Worm (Caenorhabditis elegans) whole organism, young adult: ENCODE results near the gene sqv-2.

Source experiments
- B0019.2 ChIP-seq: fragments of 200-800 bp; sonication (Bioruptor generic); conservative IDR thresholded peaks from 2 replicates; pipeline ENCODE4 v1.3.6; 2022; ENCODE audit warnings: missing genetic modification reagents, missing genetic modification characterization, missing compliant biosample characterization
- B0035.1 ChIP-seq: sonication (generic microtip); optimal IDR thresholded peaks from 2 replicates; lab custom pipeline; 2016; ENCODE audit warnings: missing genetic modification characterization, mild to moderate bottlenecking, missing compliant biosample characterization, missing genotype, missing genetic modification reagents
- C17E4.6 ChIP-seq: fragments of 200-800 bp; sonication (Bioruptor generic); IDR thresholded peaks from 2 replicates; pipeline ENCODE4 v1.3.6; 2022; ENCODE audit warnings: missing genetic modification reagents, missing genetic modification characterization, missing compliant biosample characterization
- F37B4.10 ChIP-seq: fragments of 200-800 bp; sonication (Bioruptor generic); IDR thresholded peaks from 2 replicates; pipeline ENCODE4 v1.3.6; 2022; ENCODE audit warnings: missing genetic modification characterization, missing compliant biosample characterization
- F39B2.1 ChIP-seq: fragments of 200-800 bp; sonication (Bioruptor generic); IDR thresholded peaks from 2 replicates; pipeline ENCODE4 v1.3.6; 2022; ENCODE audit warnings: missing genetic modification reagents, missing genetic modification characterization, missing compliant biosample characterization
- F57A8.1 ChIP-seq: fragments of 200-800 bp; sonication (Bioruptor generic); optimal IDR thresholded peaks from 2 replicates; lab custom pipeline; 2018; ENCODE audit warnings: mild to moderate bottlenecking, missing genetic modification characterization, moderate library complexity, missing compliant biosample characterization
- F57C9.4 ChIP-seq: sonication (generic microtip); optimal IDR thresholded peaks from 2 replicates; lab custom pipeline; 2017; ENCODE audit warnings: mild to moderate bottlenecking, missing genetic modification characterization, missing compliant biosample characterization
- K12H6.12 ChIP-seq: fragments of 200-800 bp; sonication (Bioruptor generic); optimal IDR thresholded peaks from 2 replicates; lab custom pipeline; 2018; ENCODE audit warnings: mild to moderate bottlenecking, missing genetic modification characterization, missing compliant biosample characterization
- T07F8.4 ChIP-seq: sonication (generic microtip); optimal IDR thresholded peaks from 2 replicates; lab custom pipeline; 2016; ENCODE audit warnings: mild to moderate bottlenecking, missing genetic modification characterization, moderate library complexity, missing compliant biosample characterization
- T26A5.8 ChIP-seq: sonication (generic microtip); optimal IDR thresholded peaks from 2 replicates; lab custom pipeline; 2016; ENCODE audit warnings: missing genetic modification characterization, missing compliant biosample characterization
- Y56A3A.18 ChIP-seq: fragments of 200-800 bp; sonication (Bioruptor generic); IDR thresholded peaks from 2 replicates; pipeline ENCODE4 v1.3.6; 2022; ENCODE audit warnings: missing genetic modification reagents, missing genetic modification characterization, missing compliant biosample characterization
- Y67H2A.10 ChIP-seq: fragments of 200-800 bp; sonication (Bioruptor generic); conservative IDR thresholded peaks from 2 replicates; pipeline ENCODE4 v1.3.6; 2022; ENCODE audit warnings: missing genetic modification reagents, missing genetic modification characterization, missing compliant biosample characterization
- Y79H2A.3 ChIP-seq: fragments of 200-800 bp; sonication (Bioruptor generic); conservative IDR thresholded peaks from 2 replicates; pipeline ENCODE4 v1.3.6; 2022; ENCODE audit warnings: missing genetic modification reagents, missing genetic modification characterization, missing compliant biosample characterization
- Y95B8A.8 ChIP-seq: fragments of 200-800 bp; sonication (Bioruptor generic); IDR thresholded peaks from 2 replicates; pipeline ENCODE4 v1.3.6; 2022; ENCODE audit warnings: missing genetic modification reagents, missing genetic modification characterization, missing compliant biosample characterization
- aptf-2 ChIP-seq: fragments of 200-800 bp; sonication (Bioruptor generic); conservative IDR thresholded peaks from 2 replicates; pipeline ENCODE4 v1.3.6; 2022; ENCODE audit warnings: missing genetic modification reagents, missing genetic modification characterization, missing compliant biosample characterization
- attf-3 ChIP-seq: fragments of 200-800 bp; sonication (Bioruptor generic); conservative IDR thresholded peaks from 2 replicates; pipeline ENCODE4 v1.3.6; 2022; ENCODE audit warnings: missing genetic modification reagents, missing genetic modification characterization, missing compliant biosample characterization
- bed-1 ChIP-seq: fragments of 200-800 bp; sonication (Bioruptor generic); IDR thresholded peaks from 2 replicates; pipeline ENCODE4 v1.3.6; 2022; ENCODE audit warnings: missing genetic modification reagents, missing genetic modification characterization, missing compliant biosample characterization
- bed-2 ChIP-seq: fragments of 200-800 bp; sonication (Bioruptor generic); IDR thresholded peaks from 2 replicates; pipeline ENCODE4 v1.3.6; 2022; ENCODE audit warnings: missing genetic modification reagents, missing genetic modification characterization, missing compliant biosample characterization
- cebp-1 ChIP-seq, 2 experiments: fragments of 200-800 bp in 1 of 2; sonication (Bioruptor generic) in 1 of 2; sonication (generic microtip) in 1 of 2; IDR thresholded peaks in 1 of 2; optimal IDR thresholded peaks in 1 of 2; 2 replicates each; pipeline versions ENCODE4 v1.3.6 to Lab custom; 2017 to 2022; ENCODE audit warnings: missing compliant biosample characterization in 2 of 2, missing genetic modification characterization in 2 of 2, mild to moderate bottlenecking in 1 of 2, missing genetic modification reagents in 1 of 2, moderate library complexity in 1 of 2
- ceh-100 ChIP-seq: fragments of 200-800 bp; sonication (Bioruptor generic); IDR thresholded peaks from 2 replicates; pipeline ENCODE4 v1.3.6; 2022; ENCODE audit warnings: missing genetic modification reagents, missing genetic modification characterization, missing compliant biosample characterization
- ceh-58 ChIP-seq: fragments of 200-800 bp; sonication (Bioruptor generic); IDR thresholded peaks from 2 replicates; pipeline ENCODE4 v1.3.6; 2022; ENCODE audit warnings: missing genetic modification characterization, missing compliant biosample characterization
- chd-7 ChIP-seq: sonication (generic microtip); optimal IDR thresholded peaks from 2 replicates; lab custom pipeline; 2016; ENCODE audit warnings: mild to moderate bottlenecking, missing genetic modification characterization, moderate library complexity, missing compliant biosample characterization
- dpl-1 ChIP-seq: fragments of 150-350 bp; optimal IDR thresholded peaks from 2 replicates; lab custom pipeline; 2014; ENCODE audit warnings: missing biosample characterization, missing genetic modification reagents, missing genetic modification characterization
- efl-1 ChIP-seq: fragments of 150-350 bp; optimal IDR thresholded peaks from 2 replicates; lab custom pipeline; 2014; ENCODE audit warnings: missing biosample characterization, missing genetic modification reagents, missing genetic modification characterization
- ekl-4 ChIP-seq: fragments of 200-800 bp; sonication (Bioruptor generic); IDR thresholded peaks from 2 replicates; pipeline ENCODE4 v1.3.6; 2022; ENCODE audit warnings: missing genetic modification reagents, missing genetic modification characterization, missing compliant biosample characterization
- gei-17 ChIP-seq: fragments of 200-800 bp; sonication (Bioruptor generic); optimal IDR thresholded peaks from 2 replicates; lab custom pipeline; 2018; ENCODE audit warnings: mild to moderate bottlenecking, missing genetic modification characterization, missing compliant biosample characterization
- lag-1 ChIP-seq: fragments of 200-800 bp; sonication (Bioruptor generic); IDR thresholded peaks from 2 replicates; pipeline ENCODE4 v1.3.6; 2022; ENCODE audit warnings: missing genetic modification reagents, missing genetic modification characterization, missing compliant biosample characterization
- lin-35 ChIP-seq, 3 experiments: fragments of 150-350 bp in 2 of 3; sonication (generic microtip) in 1 of 3; optimal IDR thresholded peaks; 2 replicates each; lab custom pipeline; 2014 to 2018; ENCODE audit warnings: missing biosample characterization in 3 of 3, missing genetic modification characterization in 3 of 3, missing genetic modification reagents in 3 of 3
- lsy-27 ChIP-seq: sonication (generic microtip); optimal IDR thresholded peaks from 2 replicates; lab custom pipeline; 2017; ENCODE audit warnings: missing genetic modification characterization, mild to moderate bottlenecking, missing compliant biosample characterization, antibody characterized with exemption, missing genotype, borderline replicate concordance; ENCODE audit not compliant: insufficient read depth
- madf-3 ChIP-seq: fragments of 200-800 bp; sonication (Bioruptor generic); IDR thresholded peaks from 2 replicates; pipeline ENCODE4 v1.3.6; 2022; ENCODE audit warnings: missing genetic modification reagents, missing genetic modification characterization, missing compliant biosample characterization
- madf-8 ChIP-seq: fragments of 200-800 bp; sonication (Bioruptor generic); conservative IDR thresholded peaks from 2 replicates; pipeline ENCODE4 v1.3.6; 2022; ENCODE audit warnings: missing genetic modification reagents, missing genetic modification characterization, missing compliant biosample characterization
- mel-28 ChIP-seq: sonication (generic microtip); optimal IDR thresholded peaks from 2 replicates; lab custom pipeline; 2016; ENCODE audit warnings: borderline replicate concordance, mild to moderate bottlenecking, missing genetic modification characterization, missing compliant biosample characterization
- nfya-2 ChIP-seq: fragments of 200-800 bp; sonication (Bioruptor generic); IDR thresholded peaks from 2 replicates; pipeline ENCODE4 v1.3.6; 2022; ENCODE audit warnings: missing genetic modification reagents, missing genetic modification characterization, missing compliant biosample characterization
- nfyb-1 ChIP-seq: fragments of 200-800 bp; sonication (Bioruptor generic); IDR thresholded peaks from 2 replicates; pipeline ENCODE4 v1.3.6; 2022; ENCODE audit warnings: missing genetic modification reagents, missing genetic modification characterization, missing compliant biosample characterization
- nhr-120 ChIP-seq: fragments of 200-800 bp; sonication (Bioruptor generic); IDR thresholded peaks from 2 replicates; pipeline ENCODE4 v1.3.6; 2022; ENCODE audit warnings: missing genetic modification characterization, missing compliant biosample characterization
- nhr-179 ChIP-seq: sonication (generic microtip); optimal IDR thresholded peaks from 2 replicates; lab custom pipeline; 2016; ENCODE audit warnings: mild to moderate bottlenecking, missing genetic modification characterization, missing compliant biosample characterization
- pha-4 ChIP-seq: fragments of 150-350 bp; sonication (generic microtip); optimal IDR thresholded peaks from 2 replicates; lab custom pipeline; 2014; ENCODE audit warnings: missing biosample characterization, missing genetic modification reagents, missing genetic modification characterization
- rpc-1 ChIP-seq, 2 experiments: fragments of 150-350 bp in 1 of 2; sonication (generic microtip) in 1 of 2; optimal IDR thresholded peaks; 2 replicates each; lab custom pipeline; 2014 to 2018; ENCODE audit warnings: missing biosample characterization in 1 of 2, missing genetic modification characterization in 1 of 2, missing genetic modification reagents in 1 of 2, missing genotype in 1 of 2
- snpc-3.4 ChIP-seq: sonication (generic microtip); optimal IDR thresholded peaks from 2 replicates; lab custom pipeline; 2017; ENCODE audit warnings: missing genetic modification characterization, mild to moderate bottlenecking, missing compliant biosample characterization, antibody characterized with exemption, moderate library complexity, missing genotype, missing genetic modification reagents
- snpc-4 ChIP-seq, 5 experiments: fragments of 150-350 bp in 1 of 5; sonication (generic microtip) in 4 of 5; optimal IDR thresholded peaks; 2 replicates each; lab custom pipeline; 2014 to 2018; ENCODE audit warnings: missing genetic modification characterization in 5 of 5, missing biosample characterization in 3 of 5, antibody characterized with exemption in 2 of 5, mild to moderate bottlenecking in 2 of 5, missing compliant biosample characterization in 2 of 5, missing genotype in 2 of 5, moderate library complexity in 2 of 5, missing genetic modification reagents in 1 of 5
- somi-1 ChIP-seq: fragments of 200-800 bp; sonication (Bioruptor generic); optimal IDR thresholded peaks from 2 replicates; lab custom pipeline; 2018; ENCODE audit warnings: mild to moderate bottlenecking, missing genetic modification characterization, missing compliant biosample characterization
- unc-130 ChIP-seq: sonication (generic microtip); optimal IDR thresholded peaks from 2 replicates; lab custom pipeline; 2016; ENCODE audit warnings: missing genetic modification reagents, missing genetic modification characterization, missing compliant biosample characterization
- unc-62 ChIP-seq: fragments of 150-350 bp; optimal IDR thresholded peaks from 2 replicates; lab custom pipeline; 2014; ENCODE audit warnings: missing biosample characterization, missing genetic modification reagents, missing genetic modification characterization
- ztf-18 ChIP-seq: sonication (generic microtip); optimal IDR thresholded peaks from 2 replicates; lab custom pipeline; 2016; ENCODE audit warnings: missing genotype, mild to moderate bottlenecking, missing genetic modification characterization, missing compliant biosample characterization
- ztf-25 ChIP-seq: fragments of 200-800 bp; sonication (Bioruptor generic); IDR thresholded peaks from 2 replicates; pipeline ENCODE4 v1.3.6; 2022; ENCODE audit warnings: missing genetic modification reagents, missing genetic modification characterization, missing compliant biosample characterization
- ztf-28 ChIP-seq: fragments of 200-800 bp; sonication (Bioruptor generic); IDR thresholded peaks from 2 replicates; pipeline ENCODE4 v1.3.6; 2022; ENCODE audit warnings: missing genetic modification reagents, missing genetic modification characterization, missing compliant biosample characterization

The sqv-2 gene

ce11 chrII:2861385-2862099, 32.7 kb downstream of the sqv-2 start (continued):
- TF ChIP-seq efl-1 (no peak), ceh-58 (GFP tag; lab: Robert Waterston, UW) (no peak), ztf-28 (GFP tag; lab: Robert Waterston, UW) (no peak), ceh-100 (GFP tag; lab: Robert Waterston, UW) (no peak), cebp-1 (GFP tag; IDR thresholded peaks at IDR 0.05; lab: Robert Waterston, UW) (no peak), cebp-1 (tag; optimal IDR thresholded peaks at IDR 0.05; lab: Kevin White, UChicago) (peak; percentile 40), nfyb-1 (GFP tag; lab: Robert Waterston, UW) (peak; percentile 58; the same call in 1 of the 2 replicates), T07F8.4 (tag; lab: Kevin White, UChicago) (no peak), lsy-27 (tag; lab: Kevin White, UChicago) (no peak), rpc-1 (optimal IDR thresholded peaks at IDR 0.05; lab: Kevin White, UChicago) (peak; percentile 63), rpc-1 (tag; optimal IDR thresholded peaks at IDR 0.05; lab: Kevin White, UChicago) (peak; percentile 78), nhr-179 (tag; lab: Kevin White, UChicago) (no peak), B0035.1 (tag; lab: Kevin White, UChicago) (no peak), unc-130 (GFP tag; lab: Kevin White, UChicago) (no peak), C17E4.6 (GFP tag; lab: Robert Waterston, UW) (no peak), madf-3 (no peak), attf-3 (GFP tag; lab: Robert Waterston, UW) (no peak), bed-2 (GFP tag; lab: Robert Waterston, UW) (no peak), F57C9.4 (tag; lab: Kevin White, UChicago) (no peak), chd-7 (tag; lab: Kevin White, UChicago) (peak; percentile 33), F57A8.1 (GFP tag; lab: Kevin White, UChicago) (no peak), F37B4.10 (GFP tag; lab: Robert Waterston, UW) (no peak), B0019.2 (GFP tag; lab: Robert Waterston, UW) (no peak), pha-4 (tag; lab: Kevin White, UChicago) (no peak), T26A5.8 (tag; lab: Kevin White, UChicago) (no peak), nfya-2 (GFP tag; lab: Robert Waterston, UW) (no peak), mel-28 (tag; lab: Kevin White, UChicago) (no peak), gei-17 (GFP tag; lab: Kevin White, UChicago) (no peak), nhr-120 (GFP tag; lab: Robert Waterston, UW) (no peak), dpl-1 (GFP tag; lab: Kevin White, UChicago) (no peak), K12H6.12 (tag; lab: Kevin White, UChicago) (no peak), snpc-4 (GFP tag; optimal IDR thresholded peaks at IDR 0.05; lab: Kevin White, UChicago) (no peak), snpc-4 (tag; optimal IDR thresholded peaks at IDR 0.05; lab: Kevin White, UChicago) (no peak), snpc-3.4 (no peak), Y79H2A.3 (GFP tag; lab: Robert Waterston, UW) (no peak), aptf-2 (GFP tag; lab: Robert Waterston, UW) (no peak), bed-1 (GFP tag; lab: Robert Waterston, UW) (no peak), unc-62 (GFP tag; lab: Kevin White, UChicago) (no peak), lag-1 (no peak), Y95B8A.8 (GFP tag; lab: Robert Waterston, UW) (peak; percentile 26; the same call in 1 of the 2 replicates), Y56A3A.18 (GFP tag; lab: Robert Waterston, UW) (0 out of 2 replicates have a peak, but pooled peaks have one; percentile 50), ztf-25 (peak; percentile 46; the same call in 1 of the 2 replicates), madf-8 (GFP tag; lab: Robert Waterston, UW) (no peak), somi-1 (GFP tag; lab: Kevin White, UChicago) (no peak), ztf-18 (tag; lab: Kevin White, UChicago) (peak; percentile 33), Y67H2A.10 (GFP tag; lab: Robert Waterston, UW) (no peak), ekl-4 (GFP tag; lab: Robert Waterston, UW) (no peak), F39B2.1 (GFP tag; lab: Robert Waterston, UW) (no peak), lin-35 (GFP tag; optimal IDR thresholded peaks at IDR 0.05; lab: Kevin White, UChicago) (no peak)
